Fruit fly (Drosophila melanogaster) whole organism: ENCODE measurements around the gene CG2120.

Experiments used
- CG8478 ChIP-seq: fragments of >200 bp; optimal IDR thresholded peaks from 2 replicates; lab custom pipeline; 2018; ENCODE audit warnings: inconsistent platforms
- Dll ChIP-seq: fragments of >200 bp; optimal IDR thresholded peaks from 2 replicates; lab custom pipeline; 2017
- EcR ChIP-seq, 2 experiments: fragments of >200 bp; optimal IDR thresholded peaks; 2 replicates each; lab custom pipeline; 2017; ENCODE audit warnings: missing biosample characterization in 2 of 2, missing genetic modification characterization in 2 of 2, missing genetic modification reagents in 2 of 2
- pan ChIP-seq: fragments of >200 bp; optimal IDR thresholded peaks from 2 replicates; lab custom pipeline; 2017
- psq ChIP-seq: fragments of >200 bp; optimal IDR thresholded peaks from 2 replicates; lab custom pipeline; 2017
- usp ChIP-seq: fragments of >200 bp; optimal IDR thresholded peaks from 2 replicates; lab custom pipeline; 2017; ENCODE audit warnings: missing biosample characterization, missing genetic modification characterization, mixed read lengths

dm6 chrX:8115717-8116311 lies 19.8 kb upstream of the CG2120 start, which contains the start of gene Gclc:
- TF ChIP-seq psq: no peak
- no peak for TF ChIP-seq usp
- TF ChIP-seq pan (lab: Kevin White, UChicago): no peak
- no peak for TF ChIP-seq CG8478 (lab: Kevin White, UChicago)
- TF ChIP-seq EcR (GFP tag; optimal IDR thresholded peaks at IDR 0.05; lab: Kevin White, UChicago): no peak
- TF ChIP-seq Dll (lab: Kevin White, UChicago): no peak
